Fruit fly (Drosophila melanogaster): ENCODE data around the gene Pp1-13C.

- TF ChIP-seq ey (GFP tag; optimal IDR thresholded peaks at IDR 0.05) = no peak
- no peak for TF ChIP-seq Mio (GFP tag; optimal IDR thresholded peaks at IDR 0.05)
- no peak for TF ChIP-seq Hr83 (GFP tag; optimal IDR thresholded peaks at IDR 0.05; ENCODE audit: poor library complexity, severe bottlenecking)
Observed at dm6 chrX:15352692-15353091, 8.2 kb downstream of the Pp1-13C start.

Measured in whole organism, wandering third instar larva.